Fruit fly (Drosophila melanogaster) whole organism, prepupa: ENCODE results near the gene AP-1gamma.

Experiments used
- Blimp-1 ChIP-seq: fragments of 200-800 bp; sonication (Bioruptor generic); optimal IDR thresholded peaks from 3 replicates; lab custom pipeline; 2017; ENCODE audit warnings: missing biosample characterization, missing genetic modification characterization, mild to moderate bottlenecking, moderate library complexity, missing genetic modification reagents
- CG11294 ChIP-seq: fragments of 200-800 bp; sonication (Bioruptor generic); IDR thresholded peaks from 2 replicates; pipeline ENCODE4 v1.3.6; 2022; ENCODE audit warnings: missing biosample characterization, missing genetic modification characterization
- CG11762 ChIP-seq: fragments of 200-800 bp; sonication (Bioruptor generic); optimal IDR thresholded peaks from 3 replicates; lab custom pipeline; 2016; ENCODE audit warnings: missing biosample characterization, missing genetic modification characterization; ENCODE audit not compliant: insufficient read depth
- CG11902 ChIP-seq: fragments of 200-800 bp; sonication (Bioruptor generic); optimal IDR thresholded peaks from 3 replicates; lab custom pipeline; 2016; ENCODE audit warnings: missing biosample characterization, missing genetic modification characterization
- CG15336 ChIP-seq: fragments of 200-800 bp; sonication (Bioruptor generic); IDR thresholded peaks from 2 replicates; pipeline ENCODE4 v1.3.6; 2022; ENCODE audit warnings: missing biosample characterization, missing genetic modification characterization
- CG1621 ChIP-seq: fragments of 200-800 bp; sonication (Bioruptor generic); optimal IDR thresholded peaks from 3 replicates; lab custom pipeline; 2018; ENCODE audit warnings: missing biosample characterization, mild to moderate bottlenecking, missing genetic modification characterization
- CG16779 ChIP-seq: fragments of 200-800 bp; sonication (Bioruptor generic); optimal IDR thresholded peaks from 3 replicates; lab custom pipeline; 2017; ENCODE audit warnings: missing biosample characterization, mild to moderate bottlenecking, missing genetic modification characterization
- CG32006 ChIP-seq: fragments of 200-800 bp; sonication (Bioruptor generic); optimal IDR thresholded peaks from 3 replicates; lab custom pipeline; 2017; ENCODE audit warnings: missing biosample characterization, mild to moderate bottlenecking, missing genetic modification characterization
- CG34406 ChIP-seq: fragments of 200-800 bp; sonication (Bioruptor generic); optimal IDR thresholded peaks from 3 replicates; lab custom pipeline; 2016; ENCODE audit warnings: missing biosample characterization, missing genetic modification characterization
- CG4318 ChIP-seq: fragments of 200-800 bp; sonication (Bioruptor generic); optimal IDR thresholded peaks from 3 replicates; lab custom pipeline; 2017; ENCODE audit warnings: missing biosample characterization, mild to moderate bottlenecking, missing genetic modification characterization
- CG6276 ChIP-seq: fragments of 200-800 bp; sonication (Bioruptor generic); optimal IDR thresholded peaks from 2 replicates; lab custom pipeline; 2017; ENCODE audit warnings: missing biosample characterization, mild to moderate bottlenecking, missing genetic modification characterization
- CG6792 ChIP-seq: fragments of 200-800 bp; sonication (Bioruptor generic); optimal IDR thresholded peaks from 3 replicates; lab custom pipeline; 2016; ENCODE audit warnings: missing biosample characterization, missing genetic modification characterization
- CG6808 ChIP-seq: fragments of 200-800 bp; sonication (Bioruptor generic); optimal IDR thresholded peaks from 3 replicates; lab custom pipeline; 2017; ENCODE audit warnings: missing biosample characterization, missing genetic modification characterization, mild to moderate bottlenecking, moderate library complexity, missing genetic modification reagents
- CG6854 ChIP-seq: fragments of 200-800 bp; sonication (Bioruptor generic); optimal IDR thresholded peaks from 2 replicates; lab custom pipeline; 2017; ENCODE audit warnings: missing biosample characterization, mild to moderate bottlenecking, missing genetic modification characterization
- CG8119 ChIP-seq: fragments of 200-800 bp; sonication (Bioruptor generic); IDR thresholded peaks from 3 replicates; pipeline ENCODE4 v1.3.6; 2022; ENCODE audit warnings: missing biosample characterization, missing genetic modification characterization
- CG8319 ChIP-seq: fragments of 200-800 bp; sonication (Bioruptor generic); optimal IDR thresholded peaks from 3 replicates; lab custom pipeline; 2016; ENCODE audit warnings: missing biosample characterization, missing genetic modification characterization
- CG9139 ChIP-seq: fragments of 200-800 bp; sonication (Bioruptor generic); optimal IDR thresholded peaks from 3 replicates; lab custom pipeline; 2017; ENCODE audit warnings: missing biosample characterization, mild to moderate bottlenecking, missing genetic modification characterization
- Eip78C ChIP-seq: fragments of 200-800 bp; sonication (Bioruptor generic); peaks from one replicate; lab custom pipeline; 2016; ENCODE audit warnings: missing biosample characterization, missing genetic modification characterization
- Ets21C ChIP-seq: fragments of 200-800 bp; sonication (Bioruptor generic); optimal IDR thresholded peaks from 3 replicates; lab custom pipeline; 2016; ENCODE audit warnings: missing biosample characterization, missing genetic modification characterization
- Ets96B ChIP-seq: fragments of 200-800 bp; optimal IDR thresholded peaks from 2 replicates; lab custom pipeline; 2019; ENCODE audit warnings: missing biosample characterization, mild to moderate bottlenecking, missing genetic modification characterization, moderate library complexity
- Gug ChIP-seq: fragments of 200-800 bp; sonication (Bioruptor generic); IDR thresholded peaks from 2 replicates; pipeline ENCODE4 v1.3.6; 2022; ENCODE audit warnings: missing biosample characterization, missing genetic modification characterization
- Hr38 ChIP-seq: sonication (Bioruptor generic); optimal IDR thresholded peaks from 2 replicates; lab custom pipeline; 2016; ENCODE audit warnings: missing biosample characterization, missing genetic modification characterization
- Hr39 ChIP-seq: fragments of 200-800 bp; sonication (Bioruptor generic); optimal IDR thresholded peaks from 2 replicates; lab custom pipeline; 2016; ENCODE audit warnings: missing biosample characterization, missing genetic modification characterization
- Hr4 ChIP-seq: fragments of 200-800 bp; sonication (Bioruptor generic); optimal IDR thresholded peaks from 3 replicates; lab custom pipeline; 2016; ENCODE audit warnings: missing biosample characterization, missing genetic modification characterization
- Lpt ChIP-seq: fragments of 200-800 bp; sonication (Bioruptor generic); optimal IDR thresholded peaks from 3 replicates; lab custom pipeline; 2016; ENCODE audit warnings: missing biosample characterization, missing genetic modification characterization
- Met ChIP-seq: fragments of 200-800 bp; sonication (Bioruptor generic); optimal IDR thresholded peaks from 3 replicates; lab custom pipeline; 2016; ENCODE audit warnings: missing biosample characterization, missing genetic modification characterization
- Smox ChIP-seq: fragments of 200-800 bp; sonication (Bioruptor generic); optimal IDR thresholded peaks from 3 replicates; lab custom pipeline; 2016; ENCODE audit warnings: missing biosample characterization, missing genetic modification characterization
- Sox102F ChIP-seq: fragments of 200-800 bp; sonication (Bioruptor generic); optimal IDR thresholded peaks from 2 replicates; lab custom pipeline; 2016; ENCODE audit warnings: missing biosample characterization, mild to moderate bottlenecking, missing genetic modification characterization
- Sox15 ChIP-seq: fragments of 200-800 bp; sonication (Bioruptor generic); optimal IDR thresholded peaks from 3 replicates; lab custom pipeline; 2016; ENCODE audit warnings: missing biosample characterization, missing genetic modification characterization
- achi ChIP-seq: fragments of 200-800 bp; sonication (Bioruptor generic); optimal IDR thresholded peaks from 3 replicates; lab custom pipeline; 2016; ENCODE audit warnings: missing biosample characterization, missing genetic modification characterization
- dac ChIP-seq: fragments of 200-800 bp; sonication (Bioruptor generic); optimal IDR thresholded peaks from 2 replicates; lab custom pipeline; 2017; ENCODE audit warnings: missing biosample characterization, mild to moderate bottlenecking, missing genetic modification characterization
- dsx ChIP-seq: fragments of 200-800 bp; optimal IDR thresholded peaks from 3 replicates; lab custom pipeline; 2019; ENCODE audit warnings: missing biosample characterization, mild to moderate bottlenecking, missing genetic modification characterization, moderate library complexity; ENCODE audit not compliant: poor library complexity, severe bottlenecking
- eg ChIP-seq: fragments of 200-800 bp; sonication (Bioruptor generic); IDR thresholded peaks from 3 replicates; pipeline ENCODE4 v1.3.6; 2022; ENCODE audit warnings: missing biosample characterization, missing genetic modification characterization
- esn ChIP-seq: fragments of 200-800 bp; sonication (Bioruptor generic); optimal IDR thresholded peaks from 2 replicates; lab custom pipeline; 2016; ENCODE audit warnings: missing biosample characterization, mild to moderate bottlenecking, missing genetic modification characterization, moderate library complexity
- fd85E ChIP-seq: fragments of 200-800 bp; sonication (Bioruptor generic); optimal IDR thresholded peaks from 3 replicates; lab custom pipeline; 2016; ENCODE audit warnings: missing biosample characterization, missing genetic modification characterization
- fkh ChIP-seq: fragments of 200-800 bp; sonication (Bioruptor generic); optimal IDR thresholded peaks from 3 replicates; lab custom pipeline; 2017; ENCODE audit warnings: missing biosample characterization, mild to moderate bottlenecking, missing genetic modification characterization, moderate library complexity
- lz ChIP-seq: fragments of 200-800 bp; sonication (Bioruptor generic); optimal IDR thresholded peaks from 3 replicates; lab custom pipeline; 2016; ENCODE audit warnings: missing biosample characterization, missing genetic modification characterization
- net ChIP-seq: fragments of 200-800 bp; sonication (Bioruptor generic); optimal IDR thresholded peaks from 3 replicates; lab custom pipeline; 2016; ENCODE audit warnings: missing biosample characterization, missing genetic modification characterization
- pdm3 ChIP-seq: fragments of 200-800 bp; sonication (Bioruptor generic); optimal IDR thresholded peaks from 3 replicates; lab custom pipeline; 2016; ENCODE audit warnings: missing biosample characterization, missing genetic modification characterization
- salr ChIP-seq, 2 experiments: fragments of 200-800 bp; sonication (Bioruptor generic); optimal IDR thresholded peaks; 3 replicates each; lab custom pipeline; 2016 to 2018; ENCODE audit warnings: missing biosample characterization in 2 of 2, missing genetic modification characterization in 2 of 2, mild to moderate bottlenecking in 1 of 2
- topi ChIP-seq: fragments of 200-800 bp; sonication (Bioruptor generic); optimal IDR thresholded peaks from 3 replicates; lab custom pipeline; 2016; ENCODE audit warnings: missing biosample characterization, missing genetic modification characterization
- vri ChIP-seq: fragments of 200-800 bp; sonication (Bioruptor generic); optimal IDR thresholded peaks from 3 replicates; lab custom pipeline; 2016; ENCODE audit warnings: missing biosample characterization, mild to moderate bottlenecking, missing genetic modification characterization

AP-1gamma gene

DNA sequence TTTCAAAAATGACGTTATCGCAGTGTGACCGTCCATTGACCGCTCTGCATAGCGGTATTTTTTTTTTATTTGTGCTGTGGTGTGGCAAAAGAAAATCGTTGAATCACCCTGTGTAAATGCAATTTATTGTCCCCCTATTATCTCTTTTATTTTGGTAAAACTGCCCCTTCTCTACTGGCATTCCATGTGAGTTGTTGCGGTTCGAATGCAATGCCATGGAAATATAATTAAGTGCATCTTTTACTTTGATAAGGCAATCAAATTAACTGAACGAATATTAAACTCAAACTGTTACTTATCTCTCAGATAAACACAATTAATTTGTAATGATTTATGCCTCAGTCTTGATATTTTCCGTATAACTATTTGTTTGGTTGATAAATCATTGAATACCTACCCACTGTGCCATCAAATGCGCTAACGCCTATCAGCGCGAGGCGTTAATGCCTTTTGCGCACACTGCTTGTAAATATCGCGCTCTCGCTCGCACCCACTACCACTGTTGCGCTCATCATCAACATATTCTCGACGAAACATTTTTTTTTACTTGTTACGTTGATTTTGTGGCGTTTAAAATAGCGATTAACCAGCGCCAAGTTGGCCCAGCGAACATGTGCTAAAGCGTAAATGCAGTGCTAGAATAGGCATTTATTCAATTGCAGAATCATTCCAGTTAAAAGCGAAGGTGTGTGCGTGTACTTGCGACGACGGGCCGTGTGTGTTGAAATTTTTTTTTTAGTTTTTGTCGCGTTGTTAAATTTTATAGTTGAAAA lies 767 bp downstream of the AP-1gamma start (continued):
- TF ChIP-seq fkh, result peak; percentile 75
- no peak for TF ChIP-seq Blimp-1 (GFP tag; lab: Kevin White, UChicago)
- TF ChIP-seq Ets96B, result peak; percentile 23
- TF ChIP-seq achi, result peak; percentile 67
- TF ChIP-seq net (GFP tag; lab: Kevin White, UChicago), result peak; percentile 57
- TF ChIP-seq CG1621 (tag; lab: Kevin White, UChicago), result peak; percentile 16
- peak; percentile 48; the same call in 2 of the 3 replicates for TF ChIP-seq CG8119 (GFP tag; lab: Robert Waterston, UW)
- TF ChIP-seq dac (GFP tag; lab: Kevin White, UChicago), result peak; percentile 9
- TF ChIP-seq pdm3 (GFP tag; lab: Kevin White, UChicago), result peak; percentile 67
- peak; percentile 66 for TF ChIP-seq CG32006 (GFP tag; lab: Kevin White, UChicago)
- no peak for TF ChIP-seq eg (GFP tag; lab: Robert Waterston, UW)
- TF ChIP-seq Ets21C, result peak; percentile 61
- TF ChIP-seq CG11762 (GFP tag; lab: Kevin White, UChicago), result peak; percentile 39
- TF ChIP-seq Smox, result peak; percentile 66
- TF ChIP-seq Lpt (GFP tag; lab: Kevin White, UChicago), result no peak
- TF ChIP-seq CG6854 (GFP tag; lab: Kevin White, UChicago), result peak; percentile 19
- TF ChIP-seq Gug (GFP tag; lab: Robert Waterston, UW), result peak; percentile 18; the same call in 1 of the 2 replicates
- no peak for TF ChIP-seq CG16779 (tag; lab: Kevin White, UChicago)
- no peak for TF ChIP-seq vri
- TF ChIP-seq CG11902 (GFP tag; lab: Kevin White, UChicago), result peak; percentile 37
- no peak for TF ChIP-seq Sox102F

DNA sequence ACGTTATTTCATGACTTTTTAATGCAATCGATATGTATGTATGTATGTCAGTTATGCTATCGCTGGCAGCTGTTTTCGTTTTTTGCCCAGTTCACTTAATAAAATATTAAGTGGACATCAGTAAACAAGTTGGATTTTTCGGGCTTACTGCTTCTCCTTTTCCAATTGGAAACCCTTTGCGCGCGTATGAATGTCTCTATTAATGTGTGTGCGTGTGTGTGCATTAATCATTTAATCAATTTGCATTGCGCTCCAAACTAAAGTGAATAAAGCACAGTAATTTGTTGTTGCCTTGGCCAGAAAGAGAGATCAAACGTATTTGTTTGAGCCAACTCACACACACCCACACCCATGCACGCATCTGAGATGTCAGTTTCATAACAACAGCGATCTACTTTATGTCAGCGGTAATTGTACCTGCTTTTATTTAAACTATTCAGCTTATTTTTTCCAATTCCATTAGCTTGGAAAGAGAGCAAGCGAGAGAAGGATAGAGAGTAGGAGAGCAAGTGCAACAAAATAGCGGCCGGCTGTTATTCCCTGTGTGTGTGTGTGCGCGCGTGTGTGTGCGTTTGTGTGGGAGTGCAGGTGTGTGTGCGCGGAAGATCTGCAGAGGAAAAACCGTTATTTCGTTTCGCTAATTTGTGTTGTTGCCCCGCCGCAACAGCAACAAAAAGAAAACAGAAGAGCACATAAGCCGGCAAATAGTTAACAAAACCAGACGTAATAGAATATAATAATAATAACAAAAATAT lies 1.8 kb downstream of the AP-1gamma start:
- TF ChIP-seq Hr38 (no peak), CG6792 (GFP tag; lab: Kevin White, UChicago) (no peak), Eip78C (peak; percentile 40), Blimp-1 (GFP tag; lab: Kevin White, UChicago) (no peak), Hr39 (GFP tag; lab: Kevin White, UChicago) (no peak), CG6276 (no peak), Met (GFP tag; lab: Kevin White, UChicago) (no peak), CG34406 (GFP tag; lab: Kevin White, UChicago) (no peak), Lpt (GFP tag; lab: Kevin White, UChicago) (no peak), esn (GFP tag; lab: Kevin White, UChicago) (no peak), fd85E (no peak), dsx (peak; percentile 91), salr (GFP tag; optimal IDR thresholded peaks at IDR 0.05; lab: Kevin White, UChicago) (no peak), CG6854 (GFP tag; lab: Kevin White, UChicago) (no peak)

DNA sequence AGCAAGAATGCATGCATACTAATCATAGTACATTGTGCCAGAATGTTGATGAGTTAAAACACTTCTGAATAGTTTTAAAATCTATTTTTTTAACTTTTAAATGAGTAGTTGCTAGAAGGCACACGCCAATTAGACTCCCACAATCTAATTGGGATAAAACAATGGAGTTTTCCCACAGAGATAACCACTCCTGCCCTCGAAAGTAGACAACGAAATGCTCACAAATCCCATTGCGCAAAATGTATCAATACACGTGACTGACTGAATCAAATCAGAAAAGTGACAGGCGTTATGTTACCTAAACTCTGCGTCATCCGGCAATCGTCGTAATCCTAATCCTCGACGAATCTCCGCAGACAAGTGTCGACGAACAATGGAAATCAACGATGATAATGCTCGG lies 9.3 kb downstream of the AP-1gamma start:
- TF ChIP-seq CG6808 (GFP tag; lab: Kevin White, UChicago), result no peak
- no peak for TF ChIP-seq Ets21C
- no peak for TF ChIP-seq dsx
- no peak for TF ChIP-seq lz (GFP tag; lab: Kevin White, UChicago)
- no peak for TF ChIP-seq topi (GFP tag; lab: Kevin White, UChicago)
- TF ChIP-seq CG8319 (GFP tag; lab: Kevin White, UChicago), result no peak
- TF ChIP-seq CG11294 (GFP tag; lab: Robert Waterston, UW), result no peak
- no peak for TF ChIP-seq Hr39 (GFP tag; lab: Kevin White, UChicago)
- no peak for TF ChIP-seq Hr4 (GFP tag; lab: Kevin White, UChicago)
- TF ChIP-seq CG9139 (GFP tag; lab: Kevin White, UChicago), result no peak
- TF ChIP-seq CG16779 (tag; lab: Kevin White, UChicago), result no peak
- no peak for TF ChIP-seq eg (GFP tag; lab: Robert Waterston, UW)
- TF ChIP-seq net (GFP tag; lab: Kevin White, UChicago), result no peak
- TF ChIP-seq fkh, result no peak
- TF ChIP-seq CG4318, result no peak
- TF ChIP-seq CG15336 (GFP tag; lab: Robert Waterston, UW), result no peak
- no peak for TF ChIP-seq CG6276
- TF ChIP-seq salr (GFP tag; optimal IDR thresholded peaks at IDR 0.05; lab: Kevin White, UChicago), result no peak
- TF ChIP-seq Sox15 (GFP tag; lab: Kevin White, UChicago), result no peak
- TF ChIP-seq esn (GFP tag; lab: Kevin White, UChicago), result no peak
